Worm (Caenorhabditis elegans) whole organism, L3 larva: ENCODE measurements around the gene F46C3.6.

ENCODE experiments used
- R02D3.7 ChIP-seq: fragments of 150-350 bp; optimal IDR thresholded peaks from 2 replicates; lab custom pipeline; 2014; ENCODE audit warnings: missing biosample characterization, missing genetic modification characterization
- ama-1 ChIP-seq: fragments of 150-350 bp; optimal IDR thresholded peaks from 2 replicates; lab custom pipeline; 2018
- eor-1 ChIP-seq, 2 experiments: fragments of 150-350 bp; optimal IDR thresholded peaks; 2 replicates each; lab custom pipeline; 2014 to 2018; ENCODE audit warnings: missing biosample characterization in 2 of 2, missing genetic modification characterization in 2 of 2
- fkh-10 ChIP-seq: sonication (generic microtip); optimal IDR thresholded peaks from 2 replicates; lab custom pipeline; 2017; ENCODE audit warnings: missing biosample characterization, missing genetic modification reagents, missing genetic modification characterization
- lsy-12 ChIP-seq: sonication (generic microtip); optimal IDR thresholded peaks from 2 replicates; lab custom pipeline; 2016; ENCODE audit warnings: mild to moderate bottlenecking, missing genetic modification characterization, missing compliant biosample characterization
- mdl-1 ChIP-seq: fragments of 150-350 bp; optimal IDR thresholded peaks from 2 replicates; lab custom pipeline; 2014; ENCODE audit warnings: missing biosample characterization, missing genetic modification characterization
- nhr-23 ChIP-seq: fragments of 150-350 bp; optimal IDR thresholded peaks from 2 replicates; lab custom pipeline; 2014; ENCODE audit warnings: missing biosample characterization, missing genetic modification reagents, missing genetic modification characterization
- nhr-25 ChIP-seq: sonication (generic microtip); optimal IDR thresholded peaks from 2 replicates; lab custom pipeline; 2017; ENCODE audit warnings: missing biosample characterization, missing genetic modification characterization
- nhr-43 ChIP-seq: sonication (generic microtip); optimal IDR thresholded peaks from 2 replicates; lab custom pipeline; 2016; ENCODE audit warnings: mild to moderate bottlenecking, missing genetic modification characterization, missing compliant biosample characterization; ENCODE audit not compliant: poor library complexity, severe bottlenecking
- nhr-76 ChIP-seq: fragments of 150-350 bp; sonication (generic microtip); optimal IDR thresholded peaks from 5 replicates; lab custom pipeline; 2014; ENCODE audit warnings: missing biosample characterization, missing genetic modification characterization
- skn-1 ChIP-seq: fragments of 150-350 bp; optimal IDR thresholded peaks from 2 replicates; lab custom pipeline; 2014; ENCODE audit warnings: missing biosample characterization, missing genetic modification characterization
- snpc-4 ChIP-seq: fragments of 150-350 bp; optimal IDR thresholded peaks from 2 replicates; lab custom pipeline; 2014; ENCODE audit warnings: missing biosample characterization, missing genetic modification characterization
- unc-39 ChIP-seq: sonication (generic microtip); optimal IDR thresholded peaks from 4 replicates; lab custom pipeline; 2017; ENCODE audit warnings: missing biosample characterization, missing genetic modification characterization
- ztf-11 ChIP-seq: fragments of 150-350 bp; optimal IDR thresholded peaks from 2 replicates; lab custom pipeline; 2014; ENCODE audit warnings: missing biosample characterization, missing genetic modification characterization

Gene F46C3.6

DNA sequence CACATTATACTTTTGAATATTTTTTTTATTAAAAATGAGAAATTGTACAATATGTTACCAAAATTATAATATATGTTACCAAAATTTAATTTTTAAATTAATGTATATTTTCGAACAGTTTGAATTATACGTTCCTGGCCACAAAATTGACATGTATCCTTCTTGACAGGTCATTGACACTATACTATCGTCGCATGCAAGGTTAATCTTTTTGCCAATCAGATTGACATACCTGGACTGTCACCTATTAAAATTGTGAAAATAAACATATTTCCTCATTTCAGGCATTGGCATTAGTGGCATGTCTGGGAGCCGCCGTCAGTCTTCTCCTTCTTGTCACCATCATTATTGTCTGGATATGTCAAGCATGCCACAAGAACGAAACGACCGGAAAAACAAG lies 49.8 kb downstream of the F46C3.6 start:
- no peak for TF ChIP-seq nhr-76 (tag; lab: Kevin White, UChicago)
- TF ChIP-seq nhr-23 (tag; lab: Kevin White, UChicago): no peak
- no peak for TF ChIP-seq skn-1 (tag; lab: Kevin White, UChicago)
- TF ChIP-seq mdl-1 (tag; lab: Kevin White, UChicago): no peak
- no peak for TF ChIP-seq fkh-10 (GFP tag; lab: Kevin White, UChicago)
- TF ChIP-seq ztf-11: no peak
- no peak for TF ChIP-seq lsy-12 (tag; lab: Kevin White, UChicago)
- TF ChIP-seq ama-1 (lab: Kevin White, UChicago): no peak
- TF ChIP-seq R02D3.7 (tag; lab: Kevin White, UChicago): no peak
- no peak for TF ChIP-seq snpc-4
- no peak for TF ChIP-seq eor-1 (tag; optimal IDR thresholded peaks at IDR 0.05; lab: Kevin White, UChicago)
- TF ChIP-seq unc-39: no peak
- TF ChIP-seq nhr-25 (tag; lab: Kevin White, UChicago): no peak
- TF ChIP-seq nhr-43: no peak
